Fruit fly (Drosophila melanogaster) whole organism, embryonic: Measurements from ENCODE around the gene RhoGAP18B.

Experiments used
- Neu2 ChIP-seq: fragments of 200-800 bp; sonication (Bioruptor generic); optimal IDR thresholded peaks from 3 replicates; lab custom pipeline; 2016; ENCODE audit warnings: missing biosample characterization, missing genetic modification characterization, borderline replicate concordance
- NfI ChIP-seq: fragments of 200-800 bp; sonication (Bioruptor generic); optimal IDR thresholded peaks from 3 replicates; lab custom pipeline; 2018; ENCODE audit warnings: missing biosample characterization, mild to moderate bottlenecking, missing genetic modification characterization, moderate library complexity
- al ChIP-seq: fragments of 200-800 bp; sonication (Bioruptor generic); IDR thresholded peaks from 2 replicates; pipeline ENCODE4 v1.3.6; 2022; ENCODE audit warnings: missing biosample characterization, missing genetic modification characterization
- h ChIP-seq: fragments of >200 bp; optimal IDR thresholded peaks from 2 replicates; lab custom pipeline; 2017
- her ChIP-seq: fragments of 200-800 bp; sonication (Bioruptor generic); optimal IDR thresholded peaks from 2 replicates; lab custom pipeline; 2016; ENCODE audit warnings: missing biosample characterization, missing genetic modification characterization
- insv ChIP-seq, 2 experiments: fragments of 200-800 bp; sonication (Bioruptor generic); optimal IDR thresholded peaks; 3 replicates each; lab custom pipeline; 2016 to 2018; ENCODE audit warnings: missing biosample characterization in 2 of 2, missing genetic modification characterization in 2 of 2
- zen ChIP-seq: fragments of 200-800 bp; sonication (Bioruptor generic); optimal IDR thresholded peaks from 3 replicates; lab custom pipeline; 2018; ENCODE audit warnings: missing biosample characterization, mild to moderate bottlenecking, missing genetic modification characterization, moderate library complexity

dm6 chrX:19147939-19148641 lies 18.8 kb downstream of the RhoGAP18B start:
- no peak for TF ChIP-seq h (lab: Kevin White, UChicago)
- TF ChIP-seq zen (tag; lab: Kevin White, UChicago), result no peak
- TF ChIP-seq her (GFP tag; lab: Kevin White, UChicago), result no peak
- no peak for TF ChIP-seq al (GFP tag; lab: Robert Waterston, UW)
- TF ChIP-seq insv (GFP tag; optimal IDR thresholded peaks at IDR 0.05; lab: Kevin White, UChicago), result no peak
- TF ChIP-seq Neu2 (GFP tag; lab: Kevin White, UChicago), result no peak
- TF ChIP-seq NfI (GFP tag; lab: Kevin White, UChicago), result no peak
